Worm (Caenorhabditis elegans) whole organism, L4/young adult: ENCODE measurements around the gene F46F5.13.
A peak's percentile ranks its signal among the peaks of the same experiment; 100 is the strongest.

Experiments used
- W03F9.2 ChIP-seq: fragments of 150-350 bp; optimal IDR thresholded peaks from 2 replicates; lab custom pipeline; 2014; ENCODE audit warnings: missing biosample characterization, missing genetic modification characterization
- dao-5 ChIP-seq: sonication (generic microtip); optimal IDR thresholded peaks from 2 replicates; lab custom pipeline; 2016; ENCODE audit warnings: missing genotype, missing genetic modification characterization, moderate library complexity, missing compliant biosample characterization
- him-1 ChIP-seq: sonication (generic microtip); optimal IDR thresholded peaks from 2 replicates; lab custom pipeline; 2016; ENCODE audit warnings: missing genotype, missing genetic modification reagents, missing genetic modification characterization, missing compliant biosample characterization

F46F5.13 gene

DNA sequence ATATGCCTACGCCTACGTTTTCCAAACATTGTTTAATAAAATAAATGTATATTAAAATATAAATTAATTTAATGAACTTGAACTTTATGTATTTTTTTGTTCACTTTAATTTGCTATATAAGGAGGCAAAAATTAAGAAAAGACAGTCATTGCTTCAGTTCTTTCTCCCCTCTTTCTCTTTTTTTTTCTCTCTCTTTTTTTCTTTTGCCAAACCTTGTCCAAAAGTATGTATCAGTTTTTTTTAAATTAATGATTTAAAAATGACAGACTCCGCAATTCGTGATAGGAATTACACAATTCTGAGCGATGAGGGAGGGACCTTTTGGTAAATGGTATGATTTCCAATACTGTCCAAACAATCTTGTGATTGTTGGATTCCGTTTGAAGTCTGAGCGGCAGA is at the start of gene F46F5.13:
F46F5.13 (plus strand) TSS at position 301 of the 400 bp plus-strand sequence.
- TF ChIP-seq him-1 (no peak), W03F9.2 (tag; lab: Kevin White, UChicago) (no peak), dao-5 (tag; lab: Kevin White, UChicago) (no peak)

- TF ChIP-seq dao-5 (tag; lab: Kevin White, UChicago), result no peak
- no peak for TF ChIP-seq him-1
- TF ChIP-seq W03F9.2 (tag; lab: Kevin White, UChicago), result no peak
Measured at ce11 chrII:753469-753868, 49.6 kb upstream of the F46F5.13 start.

- TF ChIP-seq W03F9.2 (tag; lab: Kevin White, UChicago) (no peak), him-1 (no peak), dao-5 (tag; lab: Kevin White, UChicago) (no peak)
Measured at ce11 chrII:754971-755370, 48.1 kb upstream of the F46F5.13 start.

DNA sequence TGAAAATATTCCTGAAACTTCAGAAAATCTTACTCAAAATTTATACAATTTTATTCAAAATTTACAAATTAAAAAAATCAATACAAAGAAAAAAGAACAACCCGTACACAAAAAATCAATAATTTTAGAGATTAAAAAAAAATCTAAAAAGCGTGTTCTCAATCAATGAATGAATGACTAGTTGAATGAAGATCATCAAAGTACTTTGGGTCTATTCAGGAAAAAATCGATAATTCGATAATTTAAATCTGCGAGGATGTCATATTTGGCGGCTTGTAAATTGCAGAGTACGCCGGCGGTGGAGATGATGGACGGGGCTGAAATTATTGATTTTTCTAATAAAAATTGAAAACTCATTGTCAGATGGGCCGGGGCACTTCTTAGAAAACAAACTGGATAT is 46.9 kb upstream of the F46F5.13 start:
- TF ChIP-seq W03F9.2 (tag; lab: Kevin White, UChicago), result no peak

- TF ChIP-seq W03F9.2 (tag; lab: Kevin White, UChicago) (no peak), dao-5 (tag; lab: Kevin White, UChicago) (no peak), him-1 (no peak)
Measured at ce11 chrII:757224-757623, 45.9 kb upstream of the F46F5.13 start.

DNA sequence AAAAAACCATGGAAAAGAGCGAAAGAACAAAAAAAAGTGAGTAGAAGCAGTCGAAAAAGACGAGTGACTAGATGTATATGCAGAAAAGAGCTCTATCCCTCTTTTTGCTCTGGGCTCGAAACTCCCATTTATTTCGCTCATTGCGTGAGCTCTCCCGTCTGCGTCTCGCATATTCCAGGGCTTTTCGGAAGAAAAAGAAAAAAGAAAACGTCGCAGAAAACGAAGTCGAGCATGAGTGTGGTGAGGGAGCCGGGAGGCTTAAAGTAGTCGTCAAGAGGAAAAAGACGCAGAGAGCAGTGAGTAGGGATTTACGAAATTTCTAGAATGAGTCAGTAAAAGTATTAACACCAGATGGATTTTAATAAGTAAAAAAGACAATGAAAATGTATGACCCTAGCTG is 43.3 kb upstream of the F46F5.13 start:
- TF ChIP-seq him-1 (peak; percentile 79), W03F9.2 (tag; lab: Kevin White, UChicago) (no peak)

ce11 chrII:760276-760675 is 42.8 kb upstream of the F46F5.13 start:
- TF ChIP-seq dao-5 (tag; lab: Kevin White, UChicago), result no peak
- TF ChIP-seq W03F9.2 (tag; lab: Kevin White, UChicago), result no peak
- no peak for TF ChIP-seq him-1

- TF ChIP-seq dao-5 (tag; lab: Kevin White, UChicago) (no peak), W03F9.2 (tag; lab: Kevin White, UChicago) (no peak), him-1 (no peak)
Measured at ce11 chrII:762942-763341, 40.2 kb upstream of the F46F5.13 start.

ce11 chrII:764385-764784 is 38.7 kb upstream of the F46F5.13 start:
- TF ChIP-seq dao-5 (tag; lab: Kevin White, UChicago), result no peak
- no peak for TF ChIP-seq him-1
- TF ChIP-seq W03F9.2 (tag; lab: Kevin White, UChicago), result no peak

- no peak for TF ChIP-seq W03F9.2 (tag; lab: Kevin White, UChicago)
- no peak for TF ChIP-seq dao-5 (tag; lab: Kevin White, UChicago)
- TF ChIP-seq him-1, result no peak
Measured at ce11 chrII:765219-765618, 37.9 kb upstream of the F46F5.13 start, which contains the start of gene C08G5.7. Gene C08G5.7, minus strand, starts transcription at chrII:765319.

DNA sequence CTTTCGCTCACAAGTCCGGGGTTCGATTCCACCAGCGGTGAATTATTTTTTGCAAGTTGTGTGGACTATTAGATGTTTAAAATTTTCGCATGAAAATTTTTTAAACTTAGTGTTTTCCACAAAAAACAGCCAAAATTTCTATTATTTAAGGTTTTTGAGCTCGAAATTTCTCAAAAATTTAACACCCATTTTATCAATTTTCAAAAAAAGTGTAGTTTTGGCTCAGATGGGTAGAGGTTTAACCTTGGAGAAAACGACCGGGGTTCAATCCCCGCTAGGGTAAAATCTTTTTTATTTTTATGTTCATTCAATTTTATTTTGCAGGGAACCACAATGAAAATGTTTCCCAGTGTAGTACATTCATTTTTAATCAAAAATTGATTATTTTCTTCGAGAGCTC is 33.9 kb upstream of the F46F5.13 start:
- TF ChIP-seq him-1, result no peak
- no peak for TF ChIP-seq W03F9.2 (tag; lab: Kevin White, UChicago)
- no peak for TF ChIP-seq dao-5 (tag; lab: Kevin White, UChicago)

ce11 chrII:770253-770652 is 32.9 kb upstream of the F46F5.13 start, which contains the start of gene C08G5.6:
Gene C08G5.6, plus strand, starts transcription at chrII:770553.
- no peak for TF ChIP-seq dao-5 (tag; lab: Kevin White, UChicago)
- no peak for TF ChIP-seq him-1
- TF ChIP-seq W03F9.2 (tag; lab: Kevin White, UChicago), result no peak

DNA sequence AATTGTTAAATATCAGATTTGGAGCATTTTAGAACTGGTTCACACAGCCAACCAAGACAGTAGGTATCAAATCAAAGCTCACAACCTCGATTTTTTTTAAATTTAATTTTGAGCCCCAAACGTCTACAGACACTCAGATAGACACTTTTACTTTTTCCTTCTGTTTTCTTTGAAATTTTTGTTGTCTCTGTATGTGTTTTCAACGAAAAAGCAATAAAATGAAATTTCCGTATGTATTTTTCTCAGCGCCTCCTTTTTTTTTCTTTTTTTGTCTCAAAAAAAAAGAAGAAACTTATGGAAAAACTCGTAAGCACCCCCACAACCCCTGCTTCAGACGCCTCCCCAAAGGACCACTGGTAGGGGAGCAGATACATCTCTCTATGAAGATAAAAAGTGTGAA is 29.3 kb upstream of the F46F5.13 start:
- TF ChIP-seq W03F9.2 (tag; lab: Kevin White, UChicago) (no peak), dao-5 (tag; lab: Kevin White, UChicago) (no peak), him-1 (no peak)

DNA sequence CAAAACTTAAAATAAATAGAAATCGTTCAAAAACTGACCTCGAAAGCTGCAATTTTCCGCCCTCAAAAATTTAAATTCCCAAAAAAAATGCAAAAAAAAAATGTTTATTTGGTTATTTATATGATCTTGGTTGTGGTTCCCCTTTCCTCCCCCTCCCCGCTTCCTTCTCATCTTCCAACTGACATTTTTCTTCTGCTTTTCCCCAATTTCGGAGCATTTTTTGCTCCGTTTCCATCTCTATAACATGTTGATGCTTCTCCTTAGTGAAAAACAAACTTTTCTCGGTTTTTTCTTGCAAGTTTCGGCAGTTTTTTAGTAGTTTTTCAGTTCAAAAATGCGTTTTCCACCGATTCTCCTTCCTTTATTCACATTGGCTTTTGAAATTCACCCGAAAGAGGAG is 28.1 kb upstream of the F46F5.13 start, which contains the start of gene Y39F10A.1:
Y39F10A.1 (plus strand) TSS at position 301 of the 400 bp plus-strand sequence.
- TF ChIP-seq W03F9.2 (tag; lab: Kevin White, UChicago) (no peak), him-1 (no peak), dao-5 (tag; lab: Kevin White, UChicago) (no peak)

- no peak for TF ChIP-seq W03F9.2 (tag; lab: Kevin White, UChicago)
Measured at ce11 chrII:782903-783302, 20.2 kb upstream of the F46F5.13 start, which contains the start of gene Y39F10A.3. Gene Y39F10A.3, minus strand, starts transcription at chrII:783003.
